Worm (Caenorhabditis elegans): ENCODE measurements around the gene scl-3.

DNA sequence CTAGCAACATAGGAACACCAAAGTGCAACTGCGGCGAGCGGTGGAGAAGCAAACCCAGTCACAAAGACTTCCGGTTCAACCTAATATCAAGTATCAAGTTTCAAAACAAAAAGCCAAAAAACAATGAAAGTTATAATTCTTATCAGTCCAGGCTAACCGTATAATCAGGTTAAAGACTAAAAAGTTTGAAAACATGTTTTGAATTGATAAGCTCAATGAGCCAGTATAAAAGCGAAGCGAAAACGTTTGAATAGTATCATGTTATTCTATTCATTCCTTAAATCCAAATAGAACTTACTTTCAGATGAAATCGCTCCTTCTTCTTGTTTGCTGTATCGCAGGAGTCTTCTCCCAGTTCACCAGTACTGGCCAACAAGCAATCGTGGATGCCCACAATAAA lies 8.3 kb upstream of the scl-3 start, which contains the start of gene scl-11:
- no peak for TF ChIP-seq unc-3 (GFP tag; conservative IDR thresholded peaks at IDR 0.05)
- TF ChIP-seq unc-3 (tag; optimal IDR thresholded peaks at IDR 0.05), result no peak
- no peak for TF ChIP-seq ceh-14 (tag; optimal IDR thresholded peaks at IDR 0.05)
- TF ChIP-seq pha-4 (tag; optimal IDR thresholded peaks at IDR 0.05), result no peak
- TF ChIP-seq C08G9.2 (tag; optimal IDR thresholded peaks at IDR 0.05), result no peak
- TF ChIP-seq pqm-1 (tag; optimal IDR thresholded peaks at IDR 0.05), result no peak
